Worm (Caenorhabditis elegans) whole organism, L1 larva: Measurements from ENCODE around the gene Y76A2B.4.

Experiments
- alr-1 ChIP-seq: fragments of 200-800 bp; sonication (Bioruptor generic); optimal IDR thresholded peaks from 2 replicates; lab custom pipeline; 2018; ENCODE audit warnings: borderline replicate concordance, mild to moderate bottlenecking, missing genetic modification characterization, missing compliant biosample characterization
- elt-2 ChIP-seq: sonication (generic microtip); optimal IDR thresholded peaks from 2 replicates; lab custom pipeline; 2016; ENCODE audit warnings: missing genetic modification characterization, mild to moderate bottlenecking, inconsistent platforms, missing compliant biosample characterization, missing genetic modification reagents
- ets-5 ChIP-seq: fragments of 200-800 bp; sonication (Bioruptor generic); IDR thresholded peaks from 2 replicates; pipeline ENCODE4 v1.3.6; 2022; ENCODE audit warnings: missing genetic modification characterization, missing compliant biosample characterization
- lin-35 ChIP-seq, 2 experiments: fragments of 150-350 bp; optimal IDR thresholded peaks; 2 replicates each; lab custom pipeline; 2014; ENCODE audit warnings: missing biosample characterization in 2 of 2, missing genetic modification characterization in 2 of 2, missing genetic modification reagents in 2 of 2
- lir-3 ChIP-seq: sonication (generic microtip); optimal IDR thresholded peaks from 2 replicates; lab custom pipeline; 2016; ENCODE audit warnings: mild to moderate bottlenecking, missing genetic modification characterization, moderate library complexity, missing compliant biosample characterization; ENCODE audit not compliant: poor library complexity
- mep-1 ChIP-seq: fragments of 150-350 bp; optimal IDR thresholded peaks from 2 replicates; lab custom pipeline; 2014; ENCODE audit warnings: missing biosample characterization, missing genetic modification characterization
- nhr-28 ChIP-seq: fragments of 150-350 bp; optimal IDR thresholded peaks from 2 replicates; lab custom pipeline; 2014; ENCODE audit warnings: missing biosample characterization, missing genetic modification characterization

DNA sequence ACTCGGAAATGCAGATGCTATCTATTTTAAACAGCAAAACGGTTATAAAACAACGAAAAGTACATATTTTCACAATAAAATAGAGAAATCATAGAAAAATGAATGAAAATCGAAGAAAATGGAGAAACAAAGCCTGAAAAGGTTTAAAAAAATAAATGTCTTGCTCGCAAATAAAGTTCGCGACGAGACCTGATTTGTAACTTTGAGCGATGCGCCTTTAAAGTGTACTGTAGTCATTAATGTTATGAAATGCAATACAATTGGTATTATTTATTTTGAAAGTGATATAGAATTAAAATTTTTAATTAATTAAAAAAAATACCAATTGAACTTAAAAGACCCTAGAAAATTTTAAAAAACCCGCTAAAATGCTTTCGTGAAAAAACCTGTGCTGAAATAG, 14.7 kb upstream of the Y76A2B.4 start:
- TF ChIP-seq alr-1 (no peak), lin-35 (GFP tag; optimal IDR thresholded peaks at IDR 0.05; lab: Kevin White, UChicago) (no peak), mep-1 (tag; lab: Kevin White, UChicago) (no peak), nhr-28 (tag; lab: Kevin White, UChicago) (no peak), elt-2 (tag; lab: Kevin White, UChicago) (no peak), ets-5 (GFP tag; lab: Robert Waterston, UW) (no peak), lir-3 (tag; lab: Kevin White, UChicago) (no peak)
